Fruit fly (Drosophila melanogaster): ENCODE measurements around the gene COX4.
A peak's percentile ranks its signal among the peaks of the same experiment; 100 is the strongest.

COX4 gene

DNA sequence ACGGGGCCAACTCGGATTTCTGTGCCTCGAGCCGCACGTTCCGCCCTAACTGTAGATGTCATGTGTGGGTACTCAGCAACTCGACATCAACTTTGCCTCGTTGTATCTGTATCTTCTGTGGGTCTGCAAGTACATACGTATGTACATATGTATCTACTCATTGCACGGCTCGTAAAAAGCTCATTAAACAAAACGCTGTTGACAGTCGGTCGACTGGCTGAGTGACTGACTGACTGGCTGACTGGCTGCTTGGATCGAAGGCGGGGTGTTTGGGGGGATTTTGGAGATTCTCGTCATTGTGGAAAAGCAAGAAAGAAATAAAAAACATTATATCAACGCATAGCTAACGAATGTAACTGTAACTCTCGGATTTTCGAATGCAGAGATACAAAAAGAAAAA lies 45.8 kb downstream of the COX4 start:
- no peak for TF ChIP-seq Antp (GFP tag; optimal IDR thresholded peaks at IDR 0.05)
- TF ChIP-seq CG2678 (tag; optimal IDR thresholded peaks at IDR 0.05) = peak; percentile 18
- no peak for TF ChIP-seq CG4854 (GFP tag; optimal IDR thresholded peaks at IDR 0.05)
- peak; percentile 13 for TF ChIP-seq CG17912 (GFP tag; optimal IDR thresholded peaks at IDR 0.05)
- TF ChIP-seq sqz (GFP tag; optimal IDR thresholded peaks at IDR 0.05) = peak; percentile 18
- TF ChIP-seq CG8290 (GFP tag; optimal IDR thresholded peaks at IDR 0.05) = no peak
- TF ChIP-seq CG8290 (tag; optimal IDR thresholded peaks at IDR 0.05) = peak in 1 of 2 experiments; percentile 23
- no peak for TF ChIP-seq gro (GFP tag; optimal IDR thresholded peaks at IDR 0.05)
- TF ChIP-seq cas (GFP tag; IDR thresholded peaks at IDR 0.05) = no peak
- peak; percentile 1 for TF ChIP-seq CG10431 (GFP tag; optimal IDR thresholded peaks at IDR 0.05)
- TF ChIP-seq CG14965 (GFP tag; optimal IDR thresholded peaks at IDR 0.05; ENCODE audit: borderline replicate concordance) = no peak
- TF ChIP-seq CG6689 (GFP tag; IDR thresholded peaks at IDR 0.05) = no peak
- TF ChIP-seq CG18764 (GFP tag; optimal IDR thresholded peaks at IDR 0.05) = no peak
- TF ChIP-seq ewg (GFP tag; optimal IDR thresholded peaks at IDR 0.05) = peak; percentile 15
- TF ChIP-seq Asciz (GFP tag; optimal IDR thresholded peaks at IDR 0.05) = peak; percentile 6
- TF ChIP-seq Awh (GFP tag; IDR thresholded peaks at IDR 0.05) = 0 out of 2 replicates have a peak, but pooled peaks have one; percentile 17
- TF ChIP-seq CG17359 (tag; optimal IDR thresholded peaks at IDR 0.05) = peak; percentile 6
- TF ChIP-seq CG12071 (GFP tag; optimal IDR thresholded peaks at IDR 0.05) = no peak
- peak; percentile 34 for TF ChIP-seq CG8281 (tag; optimal IDR thresholded peaks at IDR 0.05)
- no peak for TF ChIP-seq dmrt99B (tag; optimal IDR thresholded peaks at IDR 0.05)
- TF ChIP-seq phol (tag; optimal IDR thresholded peaks at IDR 0.05) = no peak
- peak; percentile 79 for TF ChIP-seq kni (GFP tag; optimal IDR thresholded peaks at IDR 0.05)
- peak; percentile 58 for TF ChIP-seq ATbp (GFP tag; optimal IDR thresholded peaks at IDR 0.05)
- peak; percentile 22 for TF ChIP-seq Med (GFP tag)
- TF ChIP-seq ERR (GFP tag; optimal IDR thresholded peaks at IDR 0.05) = no peak
- TF ChIP-seq ci (GFP tag; IDR thresholded peaks at IDR 0.05) = peak; percentile 56; the same call in 2 of the 3 replicates
- peak; percentile 6; the same call in 1 of the 2 replicates for TF ChIP-seq Xrp1 (GFP tag; IDR thresholded peaks at IDR 0.05)
- TF ChIP-seq Opbp (GFP tag; IDR thresholded peaks at IDR 0.05; ENCODE audit: partially characterized antibody) = no peak
- no peak for TF ChIP-seq CG3407 (GFP tag; optimal IDR thresholded peaks at IDR 0.05)
- TF ChIP-seq CG14014 (GFP tag; IDR thresholded peaks at IDR 0.05) = peak; percentile 28; the same call in 1 of the 2 replicates
- TF ChIP-seq CG10209 (GFP tag; optimal IDR thresholded peaks at IDR 0.05) = peak; percentile 38
- peak; percentile 1 for TF ChIP-seq CG15601 (tag; optimal IDR thresholded peaks at IDR 0.05)
- TF ChIP-seq zen (tag; optimal IDR thresholded peaks at IDR 0.05) = no peak
- no peak for TF ChIP-seq CG17186 (GFP tag; optimal IDR thresholded peaks at IDR 0.05)
- TF ChIP-seq wor (GFP tag; IDR thresholded peaks at IDR 0.05) = no peak

DNA sequence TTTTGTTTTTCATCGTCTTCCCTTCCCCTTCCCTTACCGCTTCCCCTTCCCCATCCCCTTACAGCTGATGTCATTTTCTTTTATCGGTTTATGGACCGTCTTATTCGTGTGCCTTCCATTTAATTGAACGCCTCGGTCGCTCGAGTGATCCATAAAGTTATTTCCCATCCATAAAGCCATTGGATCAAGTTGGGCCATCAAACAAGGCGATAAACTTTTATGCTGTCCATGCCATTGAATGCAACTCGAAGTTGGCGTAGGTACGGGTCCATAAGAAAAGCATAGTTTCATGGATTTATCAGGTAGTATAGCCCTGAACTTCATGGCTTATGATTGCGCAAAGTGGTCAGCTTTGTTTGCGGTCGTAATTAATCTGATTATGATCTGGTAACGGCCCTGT lies 46.6 kb downstream of the COX4 start:
- TF ChIP-seq Camta (GFP tag; optimal IDR thresholded peaks at IDR 0.05) (no peak), emc (GFP tag; optimal IDR thresholded peaks at IDR 0.05) (no peak), dmrt99B (tag; optimal IDR thresholded peaks at IDR 0.05) (peak; percentile 17), CG15601 (tag; optimal IDR thresholded peaks at IDR 0.05) (peak; percentile 19), pros (GFP tag; optimal IDR thresholded peaks at IDR 0.05) (peak; percentile 13), crol (GFP tag; IDR thresholded peaks at IDR 0.05) (peak; percentile 77; the same call in 1 of the 2 replicates), YL-1 (GFP tag; optimal IDR thresholded peaks at IDR 0.05) (no peak), Asciz (GFP tag; optimal IDR thresholded peaks at IDR 0.05) (peak; percentile 1), Nf-YA (GFP tag; IDR thresholded peaks at IDR 0.05) (no peak), ken (GFP tag; IDR thresholded peaks at IDR 0.05) (no peak), lab (GFP tag; optimal IDR thresholded peaks at IDR 0.05) (peak; percentile 47), CG8944 (GFP tag; optimal IDR thresholded peaks at IDR 0.05) (no peak), CG12769 (tag; optimal IDR thresholded peaks at IDR 0.05) (peak; percentile 29), exex (tag; optimal IDR thresholded peaks at IDR 0.05) (no peak), Abd-B (GFP tag; optimal IDR thresholded peaks at IDR 0.05) (peak; percentile 69), oc (tag; optimal IDR thresholded peaks at IDR 0.05) (peak; percentile 82), CG7839 (tag; optimal IDR thresholded peaks at IDR 0.05) (no peak), CG5180 (GFP tag; optimal IDR thresholded peaks at IDR 0.05) (peak; percentile 45), PHDP (tag; optimal IDR thresholded peaks at IDR 0.05) (peak; percentile 15), Atf6 (GFP tag; IDR thresholded peaks at IDR 0.05) (no peak)
